Fruit fly (Drosophila melanogaster) whole organism, pupa: ENCODE data around the gene Sp7.

Experiments
- CG10348 ChIP-seq: fragments of 200-800 bp; sonication (Bioruptor generic); IDR thresholded peaks from 2 replicates; pipeline ENCODE4 v1.3.6; 2022; ENCODE audit warnings: missing biosample characterization, missing genetic modification characterization
- CG12605 ChIP-seq: fragments of 200-800 bp; sonication (Bioruptor generic); IDR thresholded peaks from 2 replicates; pipeline ENCODE4 v1.3.6; 2022; ENCODE audit warnings: missing biosample characterization, missing genetic modification characterization
- CG13204 ChIP-seq: fragments of 200-800 bp; sonication (Bioruptor generic); optimal IDR thresholded peaks from 2 replicates; lab custom pipeline; 2018; ENCODE audit warnings: missing biosample characterization, mild to moderate bottlenecking, missing genetic modification characterization, moderate library complexity
- CG14655 ChIP-seq: fragments of 200-800 bp; sonication (Bioruptor generic); optimal IDR thresholded peaks from 3 replicates; lab custom pipeline; 2017; ENCODE audit warnings: mild to moderate bottlenecking, missing biosample characterization, missing genetic modification reagents, missing genetic modification characterization
- CG15710 ChIP-seq: fragments of 200-800 bp; sonication (Bioruptor generic); optimal IDR thresholded peaks from 2 replicates; lab custom pipeline; 2018; ENCODE audit warnings: missing biosample characterization, mild to moderate bottlenecking, missing genetic modification characterization, moderate library complexity
- CG17806 ChIP-seq: fragments of 200-800 bp; sonication (Bioruptor generic); optimal IDR thresholded peaks from 2 replicates; lab custom pipeline; 2018; ENCODE audit warnings: missing biosample characterization, mild to moderate bottlenecking, missing genetic modification characterization, moderate library complexity
- CG32121 ChIP-seq: fragments of 200-800 bp; sonication (Bioruptor generic); IDR thresholded peaks from 2 replicates; pipeline ENCODE4 v1.3.6; 2022; ENCODE audit warnings: missing biosample characterization, missing genetic modification characterization
- CG34367 ChIP-seq: fragments of 200-800 bp; sonication (Bioruptor generic); optimal IDR thresholded peaks from 2 replicates; lab custom pipeline; 2018; ENCODE audit warnings: missing biosample characterization, mild to moderate bottlenecking, missing genetic modification characterization
- CG4496 ChIP-seq: fragments of 200-800 bp; sonication (Bioruptor generic); IDR thresholded peaks from 3 replicates; pipeline ENCODE4 v1.3.6; 2022; ENCODE audit warnings: missing biosample characterization, missing genetic modification characterization
- CG8159 ChIP-seq: fragments of 200-800 bp; sonication (Bioruptor generic); optimal IDR thresholded peaks from 3 replicates; lab custom pipeline; 2018; ENCODE audit warnings: missing biosample characterization, mild to moderate bottlenecking, missing genetic modification characterization, moderate library complexity
- CG8301 ChIP-seq: fragments of 200-800 bp; sonication (Bioruptor generic); optimal IDR thresholded peaks from 2 replicates; lab custom pipeline; 2018; ENCODE audit warnings: missing biosample characterization, mild to moderate bottlenecking, missing genetic modification characterization
- CG9948 ChIP-seq: fragments of 200-800 bp; sonication (Bioruptor generic); optimal IDR thresholded peaks from 2 replicates; lab custom pipeline; 2018; ENCODE audit warnings: missing biosample characterization, mild to moderate bottlenecking, missing genetic modification characterization, moderate library complexity
- D1 ChIP-seq: fragments of 200-800 bp; sonication (Bioruptor generic); optimal IDR thresholded peaks from 2 replicates; lab custom pipeline; 2018; ENCODE audit warnings: missing biosample characterization, mild to moderate bottlenecking, missing genetic modification characterization, moderate library complexity
- EcR ChIP-seq: fragments of 200-800 bp; sonication (Bioruptor generic); optimal IDR thresholded peaks from 3 replicates; lab custom pipeline; 2019; ENCODE audit warnings: missing biosample characterization, missing genetic modification characterization, mild to moderate bottlenecking, moderate library complexity, missing genetic modification reagents
- Ets98B ChIP-seq: fragments of 200-800 bp; sonication (Bioruptor generic); IDR thresholded peaks from 2 replicates; pipeline ENCODE4 v1.3.6; 2022; ENCODE audit warnings: missing biosample characterization, missing genetic modification characterization
- Pif1A ChIP-seq: fragments of 200-800 bp; sonication (Bioruptor generic); optimal IDR thresholded peaks from 3 replicates; lab custom pipeline; 2016; ENCODE audit warnings: missing biosample characterization, missing genetic modification characterization
- Pif1B ChIP-seq: fragments of 200-800 bp; sonication (Bioruptor generic); optimal IDR thresholded peaks from 3 replicates; lab custom pipeline; 2016; ENCODE audit warnings: missing biosample characterization, missing genetic modification characterization
- Snoo ChIP-seq: fragments of 200-800 bp; sonication (Bioruptor generic); optimal IDR thresholded peaks from 3 replicates; lab custom pipeline; 2017; ENCODE audit warnings: missing biosample characterization, mild to moderate bottlenecking, missing genetic modification characterization, inconsistent platforms
- fd96Ca ChIP-seq: fragments of 200-800 bp; sonication (Bioruptor generic); IDR thresholded peaks from 3 replicates; pipeline ENCODE4 v1.3.6; 2022; ENCODE audit warnings: missing biosample characterization, missing genetic modification characterization
- gl ChIP-seq: fragments of 200-800 bp; sonication (Bioruptor generic); optimal IDR thresholded peaks from 2 replicates; lab custom pipeline; 2018; ENCODE audit warnings: missing biosample characterization, mild to moderate bottlenecking, missing genetic modification characterization
- rn ChIP-seq: fragments of 200-800 bp; sonication (Bioruptor generic); IDR thresholded peaks from 2 replicates; pipeline ENCODE4 v1.3.6; 2022; ENCODE audit warnings: missing biosample characterization, missing genetic modification characterization

The Sp7 gene

DNA sequence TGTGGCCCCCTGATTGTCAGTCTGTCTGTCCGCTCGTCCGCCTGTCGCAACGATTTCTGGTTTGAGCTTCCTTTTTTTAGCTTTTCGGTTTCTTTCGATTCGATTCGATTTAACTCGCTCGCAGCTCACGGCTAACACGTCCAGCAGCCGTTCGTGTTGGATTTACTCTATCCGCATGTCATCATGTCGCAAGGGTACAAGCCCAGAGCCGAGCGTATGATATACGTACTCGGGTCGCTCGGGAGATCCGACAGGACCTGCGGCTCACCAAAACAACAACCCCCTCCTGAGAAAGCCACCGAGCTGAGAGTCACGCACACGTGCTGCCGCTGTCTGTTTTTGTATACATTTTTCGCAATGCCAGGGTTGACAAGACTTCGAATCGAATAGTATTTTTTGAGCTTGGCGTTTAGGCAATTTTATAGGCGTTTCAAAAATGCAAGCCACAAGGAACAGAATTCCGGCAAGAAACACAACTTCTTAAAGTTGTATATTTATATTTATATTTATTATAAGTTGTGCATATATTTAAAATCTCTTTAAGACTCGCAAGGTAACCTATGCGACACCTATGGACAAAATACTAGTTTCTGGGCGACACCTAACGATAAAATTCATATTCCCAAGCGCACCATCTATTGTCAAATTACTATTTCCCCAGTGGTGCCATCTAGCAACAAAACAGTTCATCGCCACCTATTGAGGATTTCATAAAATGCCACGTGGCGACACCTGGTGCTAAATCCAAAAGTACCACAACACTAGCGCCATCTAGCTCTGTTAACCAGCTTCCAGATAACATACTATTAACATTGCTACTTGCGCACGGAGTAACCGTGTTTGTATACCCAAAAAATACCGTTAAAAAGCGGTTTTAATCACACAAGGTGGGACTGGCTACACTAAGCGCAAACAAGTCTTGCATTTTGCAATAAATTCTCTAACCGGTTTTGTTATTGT is 50.4 kb downstream of the Sp7 start, which contains the start of the genes CG2993 and sgll:
Gene CG2993 (minus strand): TSS at position 353 of the 960 bp plus-strand sequence.
Gene sgll (plus strand): TSS at position 871 of the 960 bp plus-strand sequence.
- TF ChIP-seq CG10348 (GFP tag; lab: Robert Waterston, UW): no peak
- TF ChIP-seq Snoo (tag; lab: Kevin White, UChicago): peak; percentile 79
- no peak for TF ChIP-seq CG8301
- peak; percentile 5; the same call in 1 of the 2 replicates for TF ChIP-seq Ets98B (GFP tag; lab: Robert Waterston, UW)
- TF ChIP-seq CG4496: peak; percentile 83
- TF ChIP-seq rn (GFP tag; lab: Robert Waterston, UW): peak; percentile 66
- TF ChIP-seq CG12605: no peak
- TF ChIP-seq CG34367 (tag; lab: Kevin White, UChicago): peak; percentile 69
- TF ChIP-seq CG9948 (tag; lab: Kevin White, UChicago): peak; percentile 34
- TF ChIP-seq CG15710 (tag; lab: Kevin White, UChicago): peak; percentile 58
- TF ChIP-seq Pif1B (GFP tag; lab: Kevin White, UChicago): no peak
- TF ChIP-seq CG14655 (GFP tag; lab: Kevin White, UChicago): peak; percentile 56
- TF ChIP-seq, all 21 proteins: peak for 8

DNA sequence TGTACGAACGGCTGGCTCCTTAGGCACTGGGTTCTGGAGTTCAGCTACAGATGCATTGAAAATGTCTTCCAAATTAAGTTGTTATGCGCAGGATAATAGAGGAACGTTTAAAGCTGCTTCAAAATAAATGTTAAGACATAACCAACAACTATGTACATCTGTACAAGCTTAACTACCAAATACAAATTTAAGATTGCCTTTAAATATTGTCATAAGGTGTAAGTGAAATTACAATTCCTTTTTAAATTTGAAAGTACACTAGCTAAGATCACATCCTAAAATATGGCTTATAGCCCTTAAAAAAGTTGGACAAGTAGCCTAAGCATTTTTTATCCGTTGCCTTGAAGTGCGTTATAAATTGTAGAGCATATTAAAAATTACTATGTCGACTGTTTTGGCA is 51.9 kb downstream of the Sp7 start, which contains the start of gene CG31473:
Gene CG31473 (plus strand): TSS at position 301 of the 400 bp plus-strand sequence.
- TF ChIP-seq EcR (GFP tag; lab: Kevin White, UChicago) (no peak), Snoo (tag; lab: Kevin White, UChicago) (no peak), gl (tag; lab: Kevin White, UChicago) (no peak), CG17806 (tag; lab: Kevin White, UChicago) (no peak), CG4496 (no peak), D1 (tag; lab: Kevin White, UChicago) (no peak), rn (GFP tag; lab: Robert Waterston, UW) (no peak), CG10348 (GFP tag; lab: Robert Waterston, UW) (no peak), fd96Ca (GFP tag; lab: Robert Waterston, UW) (no peak), CG32121 (no peak), Pif1A (GFP tag; lab: Kevin White, UChicago) (no peak), Ets98B (GFP tag; lab: Robert Waterston, UW) (no peak), CG8301 (no peak)

DNA sequence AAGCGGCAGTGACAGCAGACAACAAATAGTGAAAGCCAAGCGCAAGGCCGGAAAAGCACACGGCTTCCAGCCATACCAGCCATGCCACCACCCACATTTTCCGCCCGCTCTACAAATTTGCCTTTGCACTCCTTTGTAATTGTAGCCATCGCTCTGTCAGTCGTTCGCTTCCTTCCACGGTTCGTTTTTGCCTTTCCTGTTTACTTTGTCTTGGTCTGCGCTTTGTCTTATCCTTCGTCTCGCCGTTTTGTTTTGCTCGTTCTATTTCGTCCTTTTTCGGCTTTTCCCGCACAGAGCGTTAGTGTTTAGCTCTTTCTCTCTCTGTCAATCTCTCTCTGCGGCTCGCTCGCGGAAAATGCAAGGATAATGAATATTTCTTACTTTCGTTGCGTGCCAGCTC is 53.9 kb downstream of the Sp7 start:
- TF ChIP-seq CG34367 (tag; lab: Kevin White, UChicago) (no peak), CG10348 (GFP tag; lab: Robert Waterston, UW) (no peak), CG8301 (no peak), D1 (tag; lab: Kevin White, UChicago) (no peak), Pif1A (GFP tag; lab: Kevin White, UChicago) (no peak), gl (tag; lab: Kevin White, UChicago) (no peak), CG32121 (no peak), CG4496 (no peak), CG13204 (GFP tag; lab: Kevin White, UChicago) (no peak), Pif1B (GFP tag; lab: Kevin White, UChicago) (no peak), CG15710 (tag; lab: Kevin White, UChicago) (no peak), Ets98B (GFP tag; lab: Robert Waterston, UW) (no peak), CG8159 (tag; lab: Kevin White, UChicago) (no peak), EcR (GFP tag; lab: Kevin White, UChicago) (no peak), rn (GFP tag; lab: Robert Waterston, UW) (no peak), Snoo (tag; lab: Kevin White, UChicago) (no peak), fd96Ca (GFP tag; lab: Robert Waterston, UW) (no peak), CG14655 (GFP tag; lab: Kevin White, UChicago) (no peak), CG12605 (no peak)
